Worm (Caenorhabditis elegans): Measurements from ENCODE around the gene F58G1.2.

DNA sequence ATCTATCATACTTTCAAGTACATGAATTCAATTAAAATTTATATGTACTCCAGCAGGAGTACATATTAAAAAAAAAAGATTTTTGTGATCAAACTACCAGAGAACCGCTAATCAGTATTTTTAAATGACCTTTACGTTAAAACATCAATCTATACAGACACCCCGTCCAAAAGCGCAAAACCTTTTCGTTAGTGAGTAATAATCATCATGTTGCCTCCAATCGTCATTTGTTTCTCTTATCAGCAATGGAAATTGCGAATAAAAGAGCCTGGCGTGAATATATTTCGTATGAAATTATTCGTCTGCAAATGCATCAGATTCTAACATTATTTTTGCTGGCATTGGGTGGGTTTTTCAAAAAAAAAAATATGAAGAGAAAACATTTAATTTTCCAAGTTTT lies 14.6 kb downstream of the F58G1.2 start, which contains the start of gene clec-66:
- TF ChIP-seq ztf-29 (GFP tag; IDR thresholded peaks at IDR 0.05), result no peak
- TF ChIP-seq ref-1 (GFP tag; conservative IDR thresholded peaks at IDR 0.05), result no peak
- TF ChIP-seq tab-1 (GFP tag; IDR thresholded peaks at IDR 0.05), result no peak
- no peak for TF ChIP-seq ztf-23 (GFP tag; IDR thresholded peaks at IDR 0.05)

All from whole organism, midembryonic.